Worm (Caenorhabditis elegans) whole organism, midembryonic: ENCODE data around the gene C34C12.6.

Source experiments
- flt-1 ChIP-seq: fragments of 200-800 bp; sonication (Bioruptor generic); IDR thresholded peaks from 2 replicates; pipeline ENCODE4 v1.3.6; 2022; ENCODE audit warnings: missing genetic modification characterization, missing compliant biosample characterization
- tab-1 ChIP-seq: fragments of 200-800 bp; sonication (Bioruptor generic); IDR thresholded peaks from 2 replicates; pipeline ENCODE4 v1.3.6; 2022; ENCODE audit warnings: missing genetic modification characterization, missing compliant biosample characterization
- ztf-23 ChIP-seq: fragments of 200-800 bp; sonication (Bioruptor generic); IDR thresholded peaks from 2 replicates; pipeline ENCODE4 v1.3.6; 2022; ENCODE audit warnings: missing genetic modification reagents, missing genetic modification characterization, missing compliant biosample characterization
- ztf-29 ChIP-seq: fragments of 200-800 bp; sonication (Bioruptor generic); IDR thresholded peaks from 2 replicates; pipeline ENCODE4 v1.3.6; 2022; ENCODE audit warnings: missing genetic modification reagents, missing genetic modification characterization, missing compliant biosample characterization

DNA sequence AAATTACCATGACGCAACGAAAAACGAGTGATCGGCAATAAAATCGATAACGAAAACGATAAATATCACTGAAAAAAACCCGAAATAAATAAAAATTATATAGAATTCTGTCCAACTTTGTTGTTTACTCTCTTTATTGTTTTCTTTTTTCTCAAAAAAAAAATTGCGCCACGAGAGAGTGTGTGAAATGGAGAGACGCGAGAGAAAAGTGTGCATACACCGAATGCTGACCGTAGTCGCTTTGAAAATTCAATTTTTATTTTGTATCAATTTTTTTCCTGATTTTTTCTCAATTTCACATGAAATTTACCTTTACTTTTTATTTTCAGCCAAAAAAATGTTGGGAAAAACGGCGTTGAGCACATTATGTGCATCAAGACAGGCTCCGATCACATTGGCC lies 27.5 kb downstream of the C34C12.6 start, which contains the start of the genes M01F1.4 and mrpl-35:
- TF ChIP-seq tab-1 (GFP tag; lab: Robert Waterston, UW) (no peak), ztf-29 (no peak), ztf-23 (GFP tag; lab: Robert Waterston, UW) (no peak), flt-1 (GFP tag; lab: Robert Waterston, UW) (no peak)
